Worm (Caenorhabditis elegans) whole organism, L4 larva: Measurements from ENCODE around the gene rei-1.

Experiments used
- F49E8.2 ChIP-seq: sonication (generic microtip); optimal IDR thresholded peaks from 2 replicates; lab custom pipeline; 2016; ENCODE audit warnings: missing compliant biosample characterization, mild to moderate bottlenecking, missing genetic modification characterization, borderline replicate concordance
- attf-4 ChIP-seq: sonication (generic microtip); optimal IDR thresholded peaks from 3 replicates; lab custom pipeline; 2017; ENCODE audit warnings: missing biosample characterization, missing genetic modification characterization
- daf-12 ChIP-seq: fragments of 150-350 bp; optimal IDR thresholded peaks from 2 replicates; lab custom pipeline; 2014; ENCODE audit warnings: missing biosample characterization, missing genetic modification reagents, missing genetic modification characterization
- gei-8 ChIP-seq: fragments of 200-800 bp; sonication (Bioruptor generic); optimal IDR thresholded peaks from 2 replicates; lab custom pipeline; 2018; ENCODE audit warnings: mild to moderate bottlenecking, missing genetic modification characterization, missing compliant biosample characterization
- hlh-30 ChIP-seq: sonication (generic microtip); optimal IDR thresholded peaks from 2 replicates; lab custom pipeline; 2017; ENCODE audit warnings: antibody characterized with exemption, mild to moderate bottlenecking, missing genetic modification characterization, missing compliant biosample characterization; ENCODE audit not compliant: insufficient read depth
- lin-13 ChIP-seq: fragments of 150-350 bp; optimal IDR thresholded peaks from 2 replicates; lab custom pipeline; 2014; ENCODE audit warnings: missing biosample characterization, missing genetic modification reagents, missing genetic modification characterization
- nhr-76 ChIP-seq: fragments of 150-350 bp; optimal IDR thresholded peaks from 2 replicates; lab custom pipeline; 2014; ENCODE audit warnings: missing biosample characterization, missing genetic modification characterization
- nhr-77 ChIP-seq: fragments of 150-350 bp; optimal IDR thresholded peaks from 2 replicates; lab custom pipeline; 2014; ENCODE audit warnings: missing biosample characterization, missing genetic modification characterization
- pqm-1 ChIP-seq: sonication (generic microtip); optimal IDR thresholded peaks from 2 replicates; lab custom pipeline; 2017; ENCODE audit warnings: missing biosample characterization, missing genetic modification characterization
- unc-62 ChIP-seq, 3 experiments: fragments of 150-350 bp in 1 of 3; sonication (generic microtip); optimal IDR thresholded peaks in 2 of 3; peaks in 1 of 3; 1 replicate in 1 of 3; 2 replicates in 2 of 3; lab custom pipeline; 2014 to 2017; ENCODE audit warnings: missing biosample characterization in 3 of 3, missing genetic modification characterization in 3 of 3, missing genetic modification reagents in 3 of 3, missing genotype in 1 of 3
- zfp-3 ChIP-seq: fragments of 200-800 bp; sonication (Bioruptor generic); conservative IDR thresholded peaks from 2 replicates; pipeline ENCODE4 v1.3.6; 2022; ENCODE audit warnings: missing genetic modification reagents, missing genetic modification characterization, missing compliant biosample characterization

DNA sequence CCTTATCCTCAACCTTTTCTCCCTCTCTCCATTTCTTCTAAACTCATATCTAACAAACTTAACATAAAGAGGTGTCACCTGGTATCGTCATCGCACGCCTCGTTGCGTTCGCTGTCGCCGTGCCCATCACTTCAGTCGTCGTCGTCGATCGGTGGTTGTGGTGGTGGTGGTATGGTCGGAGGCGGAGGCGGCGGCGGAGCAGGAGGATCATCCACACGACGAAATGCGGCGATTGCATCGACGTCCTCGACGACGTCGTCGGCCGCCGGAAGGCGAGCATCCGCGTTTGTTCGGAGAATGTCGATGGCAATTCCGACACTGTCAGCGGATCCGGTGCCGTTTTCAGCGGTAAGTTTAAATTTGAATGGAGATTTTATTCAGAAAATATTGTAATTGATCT, 36.1 kb upstream of the rei-1 start:
- TF ChIP-seq daf-12 (tag; lab: Kevin White, UChicago) (no peak), nhr-77 (tag; lab: Kevin White, UChicago) (no peak), hlh-30 (no peak), unc-62 (GFP tag; optimal IDR thresholded peaks at IDR 0.05 in 1 of 2; lab: Kevin White, UChicago) (no peak), unc-62 (tag; optimal IDR thresholded peaks at IDR 0.05; lab: Kevin White, UChicago) (no peak), F49E8.2 (tag; lab: Kevin White, UChicago) (no peak), zfp-3 (no peak), attf-4 (tag; lab: Kevin White, UChicago) (no peak), gei-8 (GFP tag; lab: Kevin White, UChicago) (no peak), pqm-1 (tag; lab: Kevin White, UChicago) (no peak), nhr-76 (tag; lab: Kevin White, UChicago) (no peak), lin-13 (GFP tag; lab: Kevin White, UChicago) (no peak)
